Worm (Caenorhabditis elegans): ENCODE data around the gene C47E8.9.

The C47E8.9 gene

DNA sequence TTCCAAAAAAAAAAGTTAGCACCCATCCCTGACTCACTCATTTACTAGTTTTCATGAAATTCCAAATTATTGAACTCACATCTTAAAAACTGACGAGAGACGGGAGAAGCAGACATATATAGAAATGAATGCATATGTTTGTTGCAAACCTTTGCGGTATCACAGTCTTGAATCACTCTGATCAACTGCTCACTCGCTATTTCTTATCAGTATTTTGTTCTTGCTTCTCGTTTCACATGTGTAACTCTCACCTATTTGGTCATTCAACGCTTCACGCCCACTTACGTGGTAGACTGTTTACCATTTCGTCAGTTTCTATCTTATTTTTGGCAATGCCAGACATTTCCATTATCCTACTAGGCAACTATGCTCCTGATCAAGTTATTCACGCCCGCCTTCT is 22.3 kb upstream of the C47E8.9 start, which contains the start of gene C54G10.1:
TSS of gene C54G10.1 (plus strand) at position 333 of the 400 bp plus-strand sequence.
- TF ChIP-seq cebp-1 (GFP tag; IDR thresholded peaks at IDR 0.05) (0 out of 2 replicates have a peak, but pooled peaks have one; percentile 13), cebp-1 (tag; optimal IDR thresholded peaks at IDR 0.05) (peak; percentile 18), Y67H2A.10 (GFP tag; conservative IDR thresholded peaks at IDR 0.05) (no peak), nhr-80 (tag; optimal IDR thresholded peaks at IDR 0.05) (peak; percentile 89)

DNA sequence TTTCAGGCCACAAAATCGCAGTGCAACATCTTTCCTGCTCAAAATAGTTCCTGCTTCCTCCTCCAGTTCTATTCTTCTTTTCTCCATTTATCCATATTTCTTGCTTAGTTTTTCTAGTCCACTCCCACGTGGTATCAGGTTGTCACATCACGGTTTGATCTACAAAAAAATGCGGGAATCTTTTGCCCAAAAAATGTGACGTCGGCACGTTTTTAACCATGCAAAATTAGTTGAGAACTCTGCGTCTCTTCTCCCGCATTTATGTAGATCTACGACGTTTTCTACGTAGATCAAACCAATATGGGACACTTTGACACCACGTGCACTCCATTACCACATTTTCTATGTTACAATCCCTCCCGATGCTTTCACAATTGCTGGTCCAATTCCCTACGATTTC is 21.1 kb upstream of the C47E8.9 start:
- TF ChIP-seq rpc-1 (optimal IDR thresholded peaks at IDR 0.05): no peak
- no peak for TF ChIP-seq rpc-1 (tag; optimal IDR thresholded peaks at IDR 0.05)
- TF ChIP-seq F55B11.4 (tag; optimal IDR thresholded peaks at IDR 0.05; ENCODE audit: borderline replicate concordance, insufficient read depth): no peak
- TF ChIP-seq madf-8 (GFP tag; conservative IDR thresholded peaks at IDR 0.05): peak; percentile 54; the same call in 1 of the 2 replicates
- no peak for TF ChIP-seq him-1 (tag; optimal IDR thresholded peaks at IDR 0.05)
- TF ChIP-seq nhr-179 (tag; optimal IDR thresholded peaks at IDR 0.05): no peak
- TF ChIP-seq Y67H2A.10 (GFP tag; conservative IDR thresholded peaks at IDR 0.05): no peak
- no peak for TF ChIP-seq tlf-1 (GFP tag; optimal IDR thresholded peaks at IDR 0.05)
- TF ChIP-seq F10E7.11 (tag; optimal IDR thresholded peaks at IDR 0.05): no peak
- no peak for TF ChIP-seq lir-1 (GFP tag; conservative IDR thresholded peaks at IDR 0.05)
- TF ChIP-seq hmg-1.2 (GFP tag; IDR thresholded peaks at IDR 0.05): 0 out of 2 replicates have a peak, but pooled peaks have one; percentile 17
- peak; percentile 21 for TF ChIP-seq xnd-1 (tag; optimal IDR thresholded peaks at IDR 0.05)
- TF ChIP-seq bed-1 (GFP tag; IDR thresholded peaks at IDR 0.05): no peak
- no peak for TF ChIP-seq gei-17 (GFP tag; optimal IDR thresholded peaks at IDR 0.05)
- no peak for TF ChIP-seq pbrm-1 (GFP tag; IDR thresholded peaks at IDR 0.05)
- 0 out of 2 replicates have a peak, but pooled peaks have one; percentile 28 for TF ChIP-seq F33H1.4 (GFP tag; IDR thresholded peaks at IDR 0.05)
- no peak for TF ChIP-seq F49E8.2 (tag; optimal IDR thresholded peaks at IDR 0.05; ENCODE audit: insufficient read depth)
- no peak for TF ChIP-seq akir-1 (GFP tag; optimal IDR thresholded peaks at IDR 0.05)
- no peak for TF ChIP-seq D2030.7 (GFP tag; IDR thresholded peaks at IDR 0.05)
- no peak for TF ChIP-seq aptf-2 (GFP tag; conservative IDR thresholded peaks at IDR 0.05)
- TF ChIP-seq chd-7 (tag; optimal IDR thresholded peaks at IDR 0.05): no peak
- no peak for TF ChIP-seq ets-4 (GFP tag; optimal IDR thresholded peaks at IDR 0.05)
- peak; percentile 45 for TF ChIP-seq efl-1 (GFP tag; optimal IDR thresholded peaks at IDR 0.05)
- no peak for TF ChIP-seq B0336.3 (GFP tag; IDR thresholded peaks at IDR 0.05)
- no peak for TF ChIP-seq ztf-6 (GFP tag; IDR thresholded peaks at IDR 0.05)
- no peak for TF ChIP-seq C06A6.2 (GFP tag; conservative IDR thresholded peaks at IDR 0.05)
- TF ChIP-seq madf-6 (GFP tag; IDR thresholded peaks at IDR 0.05): peak; percentile 78
- TF ChIP-seq mel-28 (tag; optimal IDR thresholded peaks at IDR 0.05; ENCODE audit: borderline replicate concordance): no peak
- TF ChIP-seq tbp1 (GFP tag; optimal IDR thresholded peaks at IDR 0.05): no peak
- no peak for TF ChIP-seq F52B5.7 (tag; optimal IDR thresholded peaks at IDR 0.05)
- TF ChIP-seq bed-2 (GFP tag; IDR thresholded peaks at IDR 0.05): no peak
- no peak for TF ChIP-seq unc-130 (GFP tag; optimal IDR thresholded peaks at IDR 0.05)
- no peak for TF ChIP-seq sea-2 (GFP tag; IDR thresholded peaks at IDR 0.05)
- TF ChIP-seq madf-10 (tag; optimal IDR thresholded peaks at IDR 0.05): no peak
- no peak for TF ChIP-seq lin-54 (GFP tag; optimal IDR thresholded peaks at IDR 0.05)
